Worm (Caenorhabditis elegans) whole organism, L2 larva: ENCODE data around the gene dnj-11.

Experiments
- C34F6.9 ChIP-seq: fragments of 150-350 bp; optimal IDR thresholded peaks from 2 replicates; lab custom pipeline; 2014; ENCODE audit warnings: missing biosample characterization, missing genetic modification characterization
- F13H6.1 ChIP-seq: sonication (generic microtip); optimal IDR thresholded peaks from 2 replicates; lab custom pipeline; 2016; ENCODE audit warnings: missing genetic modification characterization, missing compliant biosample characterization
- R02D3.7 ChIP-seq: fragments of 150-350 bp; optimal IDR thresholded peaks from 2 replicates; lab custom pipeline; 2014; ENCODE audit warnings: missing biosample characterization, missing genetic modification characterization
- Y55F3AM.14 ChIP-seq: fragments of 200-800 bp; sonication (Bioruptor generic); optimal IDR thresholded peaks from 2 replicates; lab custom pipeline; 2018; ENCODE audit warnings: mild to moderate bottlenecking, missing genetic modification characterization, missing compliant biosample characterization
- ZK546.5 ChIP-seq: sonication (generic microtip); optimal IDR thresholded peaks from 2 replicates; lab custom pipeline; 2017; ENCODE audit warnings: missing biosample characterization, missing genetic modification characterization
- alr-1 ChIP-seq: fragments of 150-350 bp; optimal IDR thresholded peaks from 2 replicates; lab custom pipeline; 2014; ENCODE audit warnings: missing biosample characterization, missing genetic modification characterization
- aly-2 ChIP-seq: fragments of 150-350 bp; optimal IDR thresholded peaks from 2 replicates; lab custom pipeline; 2014; ENCODE audit warnings: missing biosample characterization, missing genetic modification characterization
- ama-1 ChIP-seq: fragments of 150-350 bp; optimal IDR thresholded peaks from 2 replicates; lab custom pipeline; 2018; ENCODE audit warnings: inconsistent platforms
- blmp-1 ChIP-seq: sonication (generic microtip); optimal IDR thresholded peaks from 2 replicates; lab custom pipeline; 2017; ENCODE audit warnings: missing genetic modification characterization, mild to moderate bottlenecking, missing compliant biosample characterization, antibody characterized with exemption, moderate library complexity; ENCODE audit not compliant: insufficient read depth
- ceh-16 ChIP-seq: fragments of 150-350 bp; optimal IDR thresholded peaks from 2 replicates; lab custom pipeline; 2014; ENCODE audit warnings: missing biosample characterization, missing genetic modification characterization
- ceh-82 ChIP-seq: fragments of 150-350 bp; optimal IDR thresholded peaks from 2 replicates; lab custom pipeline; 2014; ENCODE audit warnings: missing biosample characterization, missing genetic modification characterization
- crh-2 ChIP-seq: sonication (generic microtip); optimal IDR thresholded peaks from 2 replicates; lab custom pipeline; 2017; ENCODE audit warnings: missing biosample characterization, missing genetic modification characterization
- dmd-4 ChIP-seq: sonication (generic microtip); optimal IDR thresholded peaks from 2 replicates; lab custom pipeline; 2017; ENCODE audit warnings: missing biosample characterization, missing genetic modification characterization
- egl-27 ChIP-seq: sonication (generic microtip); optimal IDR thresholded peaks from 3 replicates; lab custom pipeline; 2017; ENCODE audit warnings: missing biosample characterization, missing genetic modification reagents, missing genetic modification characterization
- elt-3 ChIP-seq: sonication (generic microtip); optimal IDR thresholded peaks from 2 replicates; lab custom pipeline; 2017; ENCODE audit warnings: missing biosample characterization, missing genetic modification characterization
- fos-1 ChIP-seq: fragments of 150-350 bp; optimal IDR thresholded peaks from 2 replicates; lab custom pipeline; 2014; ENCODE audit warnings: missing biosample characterization, missing genetic modification characterization
- gmeb-1 ChIP-seq: fragments of 150-350 bp; optimal IDR thresholded peaks from 2 replicates; lab custom pipeline; 2014; ENCODE audit warnings: missing biosample characterization, missing genetic modification characterization
- lin-11 ChIP-seq: fragments of 150-350 bp; sonication (generic microtip); optimal IDR thresholded peaks from 2 replicates; lab custom pipeline; 2014; ENCODE audit warnings: missing biosample characterization, missing genetic modification characterization, inconsistent platforms, mixed read lengths
- lin-13 ChIP-seq: fragments of 150-350 bp; optimal IDR thresholded peaks from 2 replicates; lab custom pipeline; 2014; ENCODE audit warnings: missing biosample characterization, missing genetic modification reagents, missing genetic modification characterization
- lin-39 ChIP-seq: fragments of 150-350 bp; optimal IDR thresholded peaks from 2 replicates; lab custom pipeline; 2014; ENCODE audit warnings: missing biosample characterization, missing genetic modification reagents, missing genetic modification characterization
- lsy-2 ChIP-seq, 2 experiments: fragments of 150-350 bp in 1 of 2; sonication (generic microtip) in 1 of 2; optimal IDR thresholded peaks; 2 replicates each; lab custom pipeline; 2014 to 2017; ENCODE audit warnings: missing biosample characterization in 2 of 2, missing genetic modification characterization in 2 of 2
- mab-5 ChIP-seq: fragments of 150-350 bp; optimal IDR thresholded peaks from 2 replicates; lab custom pipeline; 2014; ENCODE audit warnings: missing biosample characterization, missing genetic modification characterization
- mbf-1 ChIP-seq: sonication (generic microtip); optimal IDR thresholded peaks from 2 replicates; lab custom pipeline; 2017; ENCODE audit warnings: missing biosample characterization, missing genetic modification characterization
- nhr-10 ChIP-seq: sonication (generic microtip); optimal IDR thresholded peaks from 2 replicates; lab custom pipeline; 2017; ENCODE audit warnings: missing biosample characterization, missing genetic modification characterization
- nhr-12 ChIP-seq: fragments of 150-350 bp; optimal IDR thresholded peaks from 2 replicates; lab custom pipeline; 2014; ENCODE audit warnings: missing biosample characterization, missing genetic modification characterization
- nhr-129 ChIP-seq: fragments of 150-350 bp; optimal IDR thresholded peaks from 2 replicates; lab custom pipeline; 2014; ENCODE audit warnings: missing biosample characterization, missing genetic modification characterization
- nhr-21 ChIP-seq: fragments of 150-350 bp; optimal IDR thresholded peaks from 2 replicates; lab custom pipeline; 2014; ENCODE audit warnings: missing biosample characterization, missing genetic modification characterization
- nhr-237 ChIP-seq: fragments of 150-350 bp; optimal IDR thresholded peaks from 2 replicates; lab custom pipeline; 2014; ENCODE audit warnings: missing biosample characterization, missing genetic modification characterization
- nhr-25 ChIP-seq: fragments of 150-350 bp; sonication (generic microtip); optimal IDR thresholded peaks from 3 replicates; lab custom pipeline; 2014; ENCODE audit warnings: missing biosample characterization, missing genetic modification characterization
- sem-4 ChIP-seq: fragments of 150-350 bp; optimal IDR thresholded peaks from 2 replicates; lab custom pipeline; 2014; ENCODE audit warnings: missing biosample characterization, missing genetic modification reagents, missing genetic modification characterization
- skn-1 ChIP-seq: sonication (generic microtip); optimal IDR thresholded peaks from 2 replicates; lab custom pipeline; 2017; ENCODE audit warnings: missing biosample characterization, missing genetic modification characterization
- sma-3 ChIP-seq: sonication (generic microtip); optimal IDR thresholded peaks from 2 replicates; lab custom pipeline; 2016; ENCODE audit warnings: missing genetic modification reagents, missing genetic modification characterization, missing compliant biosample characterization
- sma-9 ChIP-seq, 2 experiments: fragments of 150-350 bp in 1 of 2; sonication (generic microtip) in 1 of 2; optimal IDR thresholded peaks; 2 replicates each; lab custom pipeline; 2014 to 2016; ENCODE audit warnings: missing genetic modification characterization in 2 of 2, mild to moderate bottlenecking in 1 of 2, missing biosample characterization in 1 of 2, missing compliant biosample characterization in 1 of 2, missing genetic modification reagents in 1 of 2, moderate library complexity in 1 of 2
- unc-39 ChIP-seq: fragments of 150-350 bp; optimal IDR thresholded peaks from 2 replicates; lab custom pipeline; 2014; ENCODE audit warnings: missing biosample characterization, missing genetic modification characterization
- unc-55 ChIP-seq: fragments of 150-350 bp; sonication (generic microtip); optimal IDR thresholded peaks from 3 replicates; lab custom pipeline; 2014; ENCODE audit warnings: missing biosample characterization, missing genetic modification reagents, missing genetic modification characterization
- unc-62 ChIP-seq: fragments of 150-350 bp; optimal IDR thresholded peaks from 2 replicates; lab custom pipeline; 2014; ENCODE audit warnings: missing biosample characterization, missing genetic modification reagents, missing genetic modification characterization
- ztf-1 ChIP-seq: fragments of 200-800 bp; sonication (Bioruptor generic); conservative IDR thresholded peaks from 2 replicates; pipeline ENCODE4 v1.3.6; 2022; ENCODE audit warnings: missing genetic modification characterization, missing compliant biosample characterization
- ztf-11 ChIP-seq: sonication (generic microtip); optimal IDR thresholded peaks from 2 replicates; lab custom pipeline; 2017; ENCODE audit warnings: missing biosample characterization, missing genetic modification characterization

The dnj-11 gene

DNA sequence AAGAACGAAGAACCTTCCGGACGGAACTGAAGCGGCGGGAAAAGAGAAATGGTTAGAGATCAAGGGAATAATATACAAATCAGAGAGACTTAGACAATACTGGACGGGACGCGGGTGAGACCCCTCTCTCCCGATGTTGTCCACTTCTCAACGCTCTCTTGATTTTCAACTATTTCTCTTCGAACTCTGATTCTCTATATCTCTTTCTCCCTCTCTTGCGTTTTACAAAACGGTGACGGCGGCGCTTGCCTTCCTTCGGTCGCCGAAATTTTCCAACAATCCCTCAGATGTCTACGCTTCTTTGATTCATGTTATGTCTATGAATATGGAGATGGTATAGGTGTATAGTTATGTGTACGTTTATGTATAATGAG, 9.0 kb upstream of the dnj-11 start:
- TF ChIP-seq crh-2 (tag; lab: Kevin White, UChicago): peak; percentile 56
- no peak for TF ChIP-seq lin-11 (tag; lab: Kevin White, UChicago)
- peak; percentile 59 for TF ChIP-seq nhr-25 (tag; lab: Kevin White, UChicago)
- TF ChIP-seq fos-1 (tag; lab: Kevin White, UChicago): peak; percentile 17
- no peak for TF ChIP-seq elt-3 (tag; lab: Kevin White, UChicago)
- TF ChIP-seq nhr-21 (tag; lab: Kevin White, UChicago): peak; percentile 13
- peak; percentile 51 for TF ChIP-seq gmeb-1 (tag; lab: Kevin White, UChicago)
- TF ChIP-seq lsy-2 (tag; optimal IDR thresholded peaks at IDR 0.05; lab: Kevin White, UChicago): peak in 1 of 2 experiments; percentile 52
- TF ChIP-seq egl-27 (tag; lab: Kevin White, UChicago): peak; percentile 57
- TF ChIP-seq C34F6.9 (tag; lab: Kevin White, UChicago): peak; percentile 40
- no peak for TF ChIP-seq ztf-1 (GFP tag; lab: Robert Waterston, UW)
- peak; percentile 59 for TF ChIP-seq sma-9 (GFP tag; optimal IDR thresholded peaks at IDR 0.05; lab: Kevin White, UChicago)
- TF ChIP-seq sma-9 (tag; optimal IDR thresholded peaks at IDR 0.05; lab: Kevin White, UChicago): no peak
- peak; percentile 50 for TF ChIP-seq nhr-129 (tag; lab: Kevin White, UChicago)
- no peak for TF ChIP-seq unc-62 (GFP tag; lab: Kevin White, UChicago)
- TF ChIP-seq lin-13 (GFP tag; lab: Kevin White, UChicago): peak; percentile 24
- TF ChIP-seq unc-55: peak; percentile 22
- no peak for TF ChIP-seq ceh-82 (tag; lab: Kevin White, UChicago)
- no peak for TF ChIP-seq aly-2 (tag; lab: Kevin White, UChicago)
- no peak for TF ChIP-seq R02D3.7
- peak; percentile 59 for TF ChIP-seq sma-3 (GFP tag; lab: Kevin White, UChicago)
- TF ChIP-seq ceh-16 (tag; lab: Kevin White, UChicago): no peak
- TF ChIP-seq F13H6.1: peak; percentile 80
- TF ChIP-seq unc-39: no peak
- peak; percentile 9 for TF ChIP-seq blmp-1
- no peak for TF ChIP-seq mbf-1 (tag; lab: Kevin White, UChicago)

DNA sequence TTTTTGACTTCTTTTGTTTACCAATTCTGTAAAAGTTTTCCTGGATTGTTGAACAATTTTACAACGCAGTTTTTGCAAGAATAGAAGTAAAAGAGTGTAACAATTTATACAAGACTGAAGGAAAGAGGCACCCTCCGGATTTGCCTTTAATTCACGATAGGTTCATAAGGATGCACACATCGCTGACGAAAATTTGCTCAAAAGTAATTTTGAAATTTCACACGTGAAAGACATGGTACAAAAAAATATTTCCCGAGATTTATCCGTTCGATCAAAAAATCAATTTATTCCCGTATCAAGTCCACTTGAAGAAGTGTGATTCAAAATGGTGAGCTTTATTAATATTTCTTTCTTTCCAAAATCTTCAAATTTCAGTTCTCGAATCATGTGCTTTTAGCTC, 7.8 kb upstream of the dnj-11 start, which contains the start of gene C43G2.3:
Gene C43G2.3 (plus strand): TSS at position 301 of the 400 bp plus-strand sequence.
- TF ChIP-seq dmd-4 (tag; lab: Kevin White, UChicago): no peak
- no peak for TF ChIP-seq gmeb-1 (tag; lab: Kevin White, UChicago)
- no peak for TF ChIP-seq nhr-129 (tag; lab: Kevin White, UChicago)
- no peak for TF ChIP-seq aly-2 (tag; lab: Kevin White, UChicago)
- TF ChIP-seq elt-3 (tag; lab: Kevin White, UChicago): no peak
- TF ChIP-seq Y55F3AM.14: no peak
- TF ChIP-seq mab-5 (tag; lab: Kevin White, UChicago): no peak
- no peak for TF ChIP-seq skn-1 (tag; lab: Kevin White, UChicago)
- TF ChIP-seq lin-39 (tag; lab: Kevin White, UChicago): no peak
- TF ChIP-seq ztf-11 (tag; lab: Kevin White, UChicago): no peak
- no peak for TF ChIP-seq egl-27 (tag; lab: Kevin White, UChicago)
- no peak for TF ChIP-seq nhr-10 (tag; lab: Kevin White, UChicago)
- no peak for TF ChIP-seq nhr-12 (tag; lab: Kevin White, UChicago)
- no peak for TF ChIP-seq alr-1 (tag; lab: Kevin White, UChicago)
- no peak for TF ChIP-seq crh-2 (tag; lab: Kevin White, UChicago)

DNA sequence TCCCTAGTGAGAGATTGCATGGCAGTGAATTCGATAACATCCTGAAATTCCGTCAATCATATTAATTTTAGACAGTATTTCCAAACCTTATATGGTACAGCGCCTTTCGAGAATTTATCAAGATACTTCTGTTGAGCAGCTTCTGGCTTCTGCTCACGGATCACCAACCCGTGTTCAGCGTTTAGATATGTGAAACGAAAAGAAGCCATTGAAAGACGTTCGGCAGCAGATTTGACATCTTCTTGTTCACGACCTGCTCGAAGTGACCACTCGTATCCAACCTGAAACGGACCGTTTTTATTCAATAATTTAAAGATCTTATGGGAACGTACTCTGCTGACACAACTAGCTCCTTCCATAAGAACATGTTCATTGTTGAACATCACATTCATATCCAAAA, 4.0 kb upstream of the dnj-11 start:
- TF ChIP-seq mab-5 (tag; lab: Kevin White, UChicago) (no peak), blmp-1 (no peak), nhr-129 (tag; lab: Kevin White, UChicago) (no peak), sma-9 (GFP tag; optimal IDR thresholded peaks at IDR 0.05; lab: Kevin White, UChicago) (no peak), sma-9 (tag; optimal IDR thresholded peaks at IDR 0.05; lab: Kevin White, UChicago) (no peak), lsy-2 (tag; optimal IDR thresholded peaks at IDR 0.05; lab: Kevin White, UChicago) (no peak), Y55F3AM.14 (no peak), skn-1 (tag; lab: Kevin White, UChicago) (no peak), lin-39 (tag; lab: Kevin White, UChicago) (no peak), unc-55 (no peak), nhr-12 (tag; lab: Kevin White, UChicago) (no peak), nhr-237 (tag; lab: Kevin White, UChicago) (no peak), nhr-10 (tag; lab: Kevin White, UChicago) (no peak), sem-4 (no peak), unc-39 (no peak), ZK546.5 (tag; lab: Kevin White, UChicago) (no peak), ama-1 (lab: Kevin White, UChicago) (no peak)
